Fruit fly (Drosophila melanogaster) whole organism: ENCODE results near the gene TwdlW.

Experiments
- CG8478 ChIP-seq: fragments of >200 bp; optimal IDR thresholded peaks from 2 replicates; lab custom pipeline; 2018; ENCODE audit warnings: inconsistent platforms
- Dll ChIP-seq: fragments of >200 bp; optimal IDR thresholded peaks from 2 replicates; lab custom pipeline; 2017
- EcR ChIP-seq, 2 experiments: fragments of >200 bp; optimal IDR thresholded peaks; 2 replicates each; lab custom pipeline; 2017; ENCODE audit warnings: missing biosample characterization in 2 of 2, missing genetic modification characterization in 2 of 2, missing genetic modification reagents in 2 of 2

dm6 chr3R:17125339-17126044, 16.7 kb downstream of the TwdlW start, which contains the start of gene cher:
- TF ChIP-seq CG8478 (lab: Kevin White, UChicago) (no peak), EcR (GFP tag; optimal IDR thresholded peaks at IDR 0.05; lab: Kevin White, UChicago) (no peak), Dll (lab: Kevin White, UChicago) (no peak)
